Fruit fly (Drosophila melanogaster): ENCODE measurements around the gene GILT1.

GILT1 gene

DNA sequence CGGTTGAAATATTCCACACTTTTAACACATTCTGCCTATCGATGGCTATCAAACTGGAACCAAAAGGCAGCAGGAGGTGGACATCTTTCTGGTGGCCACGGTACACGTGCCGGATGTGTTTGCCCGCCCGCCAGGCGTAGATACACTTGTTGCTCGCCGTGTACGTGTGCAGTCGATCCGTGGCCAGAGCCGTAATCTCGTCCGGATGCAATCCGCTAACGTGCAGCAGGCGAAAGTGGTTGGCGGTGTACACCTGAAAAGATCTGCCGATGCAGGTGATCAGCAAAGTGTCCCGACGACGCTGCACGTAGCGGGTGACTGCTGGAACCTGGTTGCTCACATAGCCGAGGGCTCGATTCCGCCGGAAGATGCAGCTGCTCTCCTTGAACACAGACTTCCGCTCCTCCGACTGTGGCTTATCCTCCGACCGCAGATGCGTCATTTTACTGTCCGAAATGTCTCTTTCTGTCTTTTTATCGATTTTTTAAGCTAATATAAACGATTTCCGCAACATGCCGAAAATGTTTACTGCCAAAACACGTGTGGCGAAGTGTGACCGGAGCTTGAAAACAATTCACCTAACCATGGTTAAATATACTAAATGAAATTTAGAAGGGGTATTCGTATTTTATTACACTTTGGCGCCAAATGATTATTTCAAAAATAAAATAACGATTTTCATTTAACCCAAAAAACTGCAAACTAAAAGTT is 13.3 kb downstream of the GILT1 start, which contains the start of gene CG9799 (continued):
- TF ChIP-seq Chrac-16 (GFP tag; optimal IDR thresholded peaks at IDR 0.05) (no peak), lbe (GFP tag; optimal IDR thresholded peaks at IDR 0.05) (no peak), CG9797 (GFP tag; optimal IDR thresholded peaks at IDR 0.05) (peak; percentile 90), CG17568 (GFP tag; optimal IDR thresholded peaks at IDR 0.05) (no peak), dm (GFP tag; optimal IDR thresholded peaks at IDR 0.05) (peak; percentile 92), Aef1 (GFP tag; IDR thresholded peaks at IDR 0.05) (no peak), sim (GFP tag; IDR thresholded peaks at IDR 0.05) (no peak), ttk (GFP tag; IDR thresholded peaks at IDR 0.05) (no peak), tna (GFP tag; IDR thresholded peaks at IDR 0.05; ENCODE audit: partially characterized antibody) (0 out of 2 replicates have a peak, but pooled peaks have one; percentile 8), CG31388 (GFP tag; optimal IDR thresholded peaks at IDR 0.05) (no peak), Atf-2 (GFP tag; optimal IDR thresholded peaks at IDR 0.05) (no peak), mam (GFP tag; optimal IDR thresholded peaks at IDR 0.05) (no peak), bigmax (GFP tag; optimal IDR thresholded peaks at IDR 0.05) (no peak), her (GFP tag; optimal IDR thresholded peaks at IDR 0.05) (no peak), CG3163 (GFP tag; optimal IDR thresholded peaks at IDR 0.05) (no peak), klu (GFP tag; IDR thresholded peaks at IDR 0.05) (no peak), wek (GFP tag; optimal IDR thresholded peaks at IDR 0.05) (peak; percentile 98), Bgb (GFP tag; IDR thresholded peaks at IDR 0.05; ENCODE audit: partially characterized antibody) (no peak; the same call in 1 of the 2 replicates), CG32772 (GFP tag; IDR thresholded peaks at IDR 0.05) (no peak), CG15269 (tag; optimal IDR thresholded peaks at IDR 0.05) (no peak), Fer2 (tag; optimal IDR thresholded peaks at IDR 0.05) (no peak), ara (GFP tag; IDR thresholded peaks at IDR 0.05) (0 out of 2 replicates have a peak, but pooled peaks have one; percentile 21), abd-A (tag; optimal IDR thresholded peaks at IDR 0.05) (no peak), yki (optimal IDR thresholded peaks at IDR 0.05) (no peak), CG11695 (GFP tag; IDR thresholded peaks at IDR 0.05) (no peak), CG8290 (GFP tag; optimal IDR thresholded peaks at IDR 0.05) (no peak), CG8290 (tag; optimal IDR thresholded peaks at IDR 0.05) (no peak), Lpt (GFP tag; optimal IDR thresholded peaks at IDR 0.05) (no peak), CG6689 (GFP tag; IDR thresholded peaks at IDR 0.05) (no peak), fd3F (GFP tag; optimal IDR thresholded peaks at IDR 0.05) (no peak), jing (GFP tag; optimal IDR thresholded peaks at IDR 0.05) (no peak), pzg (GFP tag; optimal IDR thresholded peaks at IDR 0.05) (peak; percentile 72), CG30020 (tag; optimal IDR thresholded peaks at IDR 0.05) (no peak), CG10267 (tag; optimal IDR thresholded peaks at IDR 0.05) (peak; percentile 22), CG13424 (tag; optimal IDR thresholded peaks at IDR 0.05) (no peak), Dll (GFP tag; IDR thresholded peaks at IDR 0.05; ENCODE audit: partially characterized antibody) (peak; percentile 43; the same call in 1 of the 4 replicates), sug (tag; optimal IDR thresholded peaks at IDR 0.05) (no peak), CG16813 (GFP tag; IDR thresholded peaks at IDR 0.05; ENCODE audit: partially characterized antibody) (no peak), CG17361 (GFP tag; IDR thresholded peaks at IDR 0.05) (no peak), stwl (tag; optimal IDR thresholded peaks at IDR 0.05) (peak; percentile 63), CG32532 (GFP tag; IDR thresholded peaks at IDR 0.05) (peak; percentile 56), ken (GFP tag; IDR thresholded peaks at IDR 0.05) (no peak), cg (GFP tag; optimal IDR thresholded peaks at IDR 0.05) (no peak), Ravus (GFP tag; IDR thresholded peaks at IDR 0.05) (no peak), Rfx (GFP tag; IDR thresholded peaks at IDR 0.05) (no peak)
